Fruit fly (Drosophila melanogaster): Measurements from ENCODE around the gene Asciz.
A peak's percentile ranks its signal among the peaks of the same experiment; 100 is the strongest.

Asciz gene

DNA sequence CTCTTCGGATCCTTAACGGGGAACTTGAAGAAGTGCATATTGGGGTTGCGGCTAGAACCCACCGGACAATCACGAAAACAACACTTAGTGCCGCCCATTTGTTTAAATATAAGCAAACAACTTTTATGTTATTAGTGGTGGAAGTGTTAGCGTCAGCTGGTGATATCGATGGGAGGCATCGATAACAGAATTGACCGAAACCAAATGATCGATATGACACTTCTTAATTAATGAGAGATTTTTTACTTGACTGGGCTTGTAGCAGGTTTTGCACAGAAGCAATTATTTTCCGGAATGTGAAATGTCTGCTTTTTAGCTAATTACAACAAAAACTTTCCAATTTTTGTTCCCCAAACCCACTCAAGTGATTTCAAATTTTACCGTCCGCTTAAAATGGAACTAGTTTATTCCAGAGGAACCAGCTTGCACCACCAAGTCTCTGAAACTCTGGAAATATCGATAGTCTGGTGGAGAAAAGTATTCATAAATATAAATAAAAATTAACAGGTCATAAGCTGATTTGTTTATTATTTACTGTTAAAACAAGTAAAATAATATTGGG lies 26.4 kb upstream of the Asciz start, which contains the start of gene CG14965 (continued):
- TF ChIP-seq BEAF-32 (GFP tag; optimal IDR thresholded peaks at IDR 0.05) = peak; percentile 95
- TF ChIP-seq CG15514 (GFP tag; optimal IDR thresholded peaks at IDR 0.05) = peak; percentile 99
- TF ChIP-seq nerfin-1 (tag; optimal IDR thresholded peaks at IDR 0.05) = no peak
- TF ChIP-seq ham (GFP tag; IDR thresholded peaks at IDR 0.05) = no peak
- TF ChIP-seq zfh2 (GFP tag; optimal IDR thresholded peaks at IDR 0.05) = no peak
- TF ChIP-seq CG18599 (GFP tag; optimal IDR thresholded peaks at IDR 0.05) = no peak
- TF ChIP-seq ken (GFP tag; IDR thresholded peaks at IDR 0.05) = no peak
- no peak for TF ChIP-seq so (GFP tag; IDR thresholded peaks at IDR 0.05)
- no peak for TF ChIP-seq vfl (GFP tag; optimal IDR thresholded peaks at IDR 0.05)
- TF ChIP-seq CG1024 (GFP tag; IDR thresholded peaks at IDR 0.05) = no peak
- TF ChIP-seq Lpt (GFP tag; optimal IDR thresholded peaks at IDR 0.05) = no peak
- no peak for TF ChIP-seq CG11560 (tag; IDR thresholded peaks at IDR 0.05)
- no peak for TF ChIP-seq CG2678 (tag; optimal IDR thresholded peaks at IDR 0.05)
- TF ChIP-seq CG4424 (GFP tag; optimal IDR thresholded peaks at IDR 0.05) = no peak
- no peak for TF ChIP-seq psq (GFP tag; optimal IDR thresholded peaks at IDR 0.05)
- TF ChIP-seq Asciz (GFP tag; optimal IDR thresholded peaks at IDR 0.05) = no peak
- no peak for TF ChIP-seq CG13775 (GFP tag; optimal IDR thresholded peaks at IDR 0.05)
- no peak for TF ChIP-seq C15 (GFP tag; IDR thresholded peaks at IDR 0.05)
- TF ChIP-seq Chrac-16 (GFP tag; optimal IDR thresholded peaks at IDR 0.05) = no peak
- no peak for TF ChIP-seq CG10321 (GFP tag; IDR thresholded peaks at IDR 0.05)
- no peak for TF ChIP-seq CG13296 (GFP tag; optimal IDR thresholded peaks at IDR 0.05)
- no peak for TF ChIP-seq CG18262 (tag; optimal IDR thresholded peaks at IDR 0.05)
- no peak for TF ChIP-seq Bdp1 (GFP tag; optimal IDR thresholded peaks at IDR 0.05)
- TF ChIP-seq CG11247 (GFP tag; IDR thresholded peaks at IDR 0.05) = no peak
- no peak for TF ChIP-seq CG11723 (GFP tag; optimal IDR thresholded peaks at IDR 0.05)
- TF ChIP-seq YL-1 (GFP tag; optimal IDR thresholded peaks at IDR 0.05) = no peak
- no peak for TF ChIP-seq sr (GFP tag; IDR thresholded peaks at IDR 0.05)
- TF ChIP-seq br (optimal IDR thresholded peaks at IDR 0.05) = no peak
- TF ChIP-seq Deaf1 (tag; optimal IDR thresholded peaks at IDR 0.05) = no peak
- TF ChIP-seq CG8944 (GFP tag; optimal IDR thresholded peaks at IDR 0.05) = no peak
- no peak for TF ChIP-seq CG12155 (GFP tag; optimal IDR thresholded peaks at IDR 0.05)
- no peak for TF ChIP-seq CG9215 (GFP tag; IDR thresholded peaks at IDR 0.05)
- no peak for TF ChIP-seq CG16815 (GFP tag; optimal IDR thresholded peaks at IDR 0.05)
- no peak for TF ChIP-seq CG4617 (GFP tag; optimal IDR thresholded peaks at IDR 0.05; ENCODE audit: borderline replicate concordance)
- TF ChIP-seq shn (GFP tag; optimal IDR thresholded peaks at IDR 0.05) = no peak
- no peak for TF ChIP-seq Oaz (GFP tag; IDR thresholded peaks at IDR 0.05)
- TF ChIP-seq dpn (GFP tag; optimal IDR thresholded peaks at IDR 0.05) = no peak
- TF ChIP-seq CG1792 (GFP tag; optimal IDR thresholded peaks at IDR 0.05) = no peak
- no peak for TF ChIP-seq Poxn (GFP tag; IDR thresholded peaks at IDR 0.05)
- TF ChIP-seq gsb (GFP tag; IDR thresholded peaks at IDR 0.05) = no peak
- TF ChIP-seq CG4360 (GFP tag; IDR thresholded peaks at IDR 0.05) = no peak
- no peak for TF ChIP-seq Hand (GFP tag; optimal IDR thresholded peaks at IDR 0.05)
- no peak for TF ChIP-seq ara (GFP tag; IDR thresholded peaks at IDR 0.05)
- TF ChIP-seq Sox100B (GFP tag; optimal IDR thresholded peaks at IDR 0.05) = no peak
- no peak for TF ChIP-seq corto (GFP tag; optimal IDR thresholded peaks at IDR 0.05)
- TF ChIP-seq HLH54F (GFP tag; optimal IDR thresholded peaks at IDR 0.05) = no peak
- no peak for TF ChIP-seq HHEX (GFP tag; optimal IDR thresholded peaks at IDR 0.05)
- TF ChIP-seq CG31388 (GFP tag; optimal IDR thresholded peaks at IDR 0.05) = no peak
- TF ChIP-seq cad (GFP tag; optimal IDR thresholded peaks at IDR 0.05) = no peak
- TF ChIP-seq grau (tag; optimal IDR thresholded peaks at IDR 0.05) = no peak
- no peak for TF ChIP-seq CG6765 (GFP tag; optimal IDR thresholded peaks at IDR 0.05)
- TF ChIP-seq jing (GFP tag; optimal IDR thresholded peaks at IDR 0.05) = no peak
- no peak for TF ChIP-seq lab (GFP tag; optimal IDR thresholded peaks at IDR 0.05)
